Fruit fly (Drosophila melanogaster) Kc167 (cell line): ENCODE data around the gene mats.

Source experiments
- Sin3A ChIP-seq: fragments of >200 bp; optimal IDR thresholded peaks from 2 replicates; lab custom pipeline; 2018; ENCODE audit warnings: missing external identifiers
- h ChIP-seq: fragments of >200 bp; optimal IDR thresholded peaks from 3 replicates; lab custom pipeline; 2018; ENCODE audit warnings: missing external identifiers
- psq ChIP-seq: fragments of >200 bp; optimal IDR thresholded peaks from 2 replicates; lab custom pipeline; 2017; ENCODE audit warnings: missing external identifiers

DNA sequence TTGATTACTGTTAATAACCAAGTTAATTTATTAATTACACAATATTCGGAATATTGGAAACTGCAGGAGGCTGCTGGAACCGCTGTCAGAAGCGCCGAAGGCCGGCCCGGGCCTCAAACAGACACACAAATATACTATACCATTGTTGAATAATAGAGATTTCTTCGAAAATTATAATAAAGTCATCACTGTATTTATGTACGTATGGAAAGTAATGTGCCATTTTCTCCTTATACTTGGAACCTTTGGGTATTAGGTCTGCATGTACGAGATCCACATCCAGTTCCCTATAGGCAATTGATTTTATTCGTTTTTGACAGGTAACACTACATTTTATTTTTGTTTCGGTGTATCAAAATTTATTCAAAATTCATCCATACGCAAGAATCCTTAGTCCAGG, 48.4 kb upstream of the mats start, which contains the start of gene CG7069:
- TF ChIP-seq psq (lab: Kevin White, UChicago), result no peak
- TF ChIP-seq Sin3A, result no peak
- no peak for TF ChIP-seq h (lab: Kevin White, UChicago)
